Worm (Caenorhabditis elegans) whole organism, midembryonic: ENCODE results near the gene bnc-1.

ENCODE experiments used
- cog-1 ChIP-seq: sonication (generic microtip); optimal IDR thresholded peaks from 2 replicates; lab custom pipeline; 2016; ENCODE audit warnings: missing genetic modification characterization, missing compliant biosample characterization
- flt-1 ChIP-seq: fragments of 200-800 bp; sonication (Bioruptor generic); IDR thresholded peaks from 2 replicates; pipeline ENCODE4 v1.3.6; 2022; ENCODE audit warnings: missing genetic modification characterization, missing compliant biosample characterization
- klf-2 ChIP-seq: fragments of 200-800 bp; sonication (Bioruptor generic); conservative IDR thresholded peaks from 2 replicates; pipeline ENCODE4 v1.3.6; 2022; ENCODE audit warnings: missing genetic modification reagents, missing genetic modification characterization, missing compliant biosample characterization
- med-1 ChIP-seq: sonication (generic microtip); optimal IDR thresholded peaks from 2 replicates; lab custom pipeline; 2017; ENCODE audit warnings: missing genetic modification characterization, mild to moderate bottlenecking, missing compliant biosample characterization, antibody characterized with exemption, missing genetic modification reagents; ENCODE audit not compliant: insufficient read depth
- ref-1 ChIP-seq: fragments of 200-800 bp; sonication (Bioruptor generic); conservative IDR thresholded peaks from 2 replicates; pipeline ENCODE4 v1.3.6; 2022; ENCODE audit warnings: missing genetic modification reagents, missing genetic modification characterization, missing compliant biosample characterization
- ztf-23 ChIP-seq: fragments of 200-800 bp; sonication (Bioruptor generic); IDR thresholded peaks from 2 replicates; pipeline ENCODE4 v1.3.6; 2022; ENCODE audit warnings: missing genetic modification reagents, missing genetic modification characterization, missing compliant biosample characterization
- ztf-29 ChIP-seq: fragments of 200-800 bp; sonication (Bioruptor generic); IDR thresholded peaks from 2 replicates; pipeline ENCODE4 v1.3.6; 2022; ENCODE audit warnings: missing genetic modification reagents, missing genetic modification characterization, missing compliant biosample characterization

DNA sequence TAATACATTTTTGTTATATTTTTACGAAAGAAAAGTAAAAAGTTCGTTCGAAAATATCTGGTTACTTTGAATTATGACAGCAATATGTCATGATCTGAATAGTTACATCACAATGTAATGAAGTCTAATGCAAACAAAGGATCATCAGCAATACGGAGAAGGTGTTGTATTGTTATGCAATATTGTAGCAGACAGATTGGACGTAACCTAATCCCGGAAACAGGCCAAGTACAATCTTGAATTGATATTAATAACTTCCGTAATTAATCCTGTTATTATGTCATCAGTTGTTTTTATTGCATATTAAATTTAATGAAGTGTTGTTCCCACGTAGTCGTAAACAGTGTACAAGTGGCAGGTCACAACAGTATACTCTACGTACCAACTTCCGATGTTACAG lies 4.7 kb upstream of the bnc-1 start:
- TF ChIP-seq flt-1 (GFP tag; lab: Robert Waterston, UW) (no peak), ztf-23 (GFP tag; lab: Robert Waterston, UW) (no peak), klf-2 (GFP tag; lab: Robert Waterston, UW) (no peak), med-1 (GFP tag; lab: Kevin White, UChicago) (no peak), ztf-29 (GFP tag; lab: Robert Waterston, UW) (no peak), ref-1 (GFP tag; lab: Robert Waterston, UW) (no peak), cog-1 (no peak)
